Worm (Caenorhabditis elegans): ENCODE results near the gene twk-33.

twk-33 gene

ce11 chrV:17721709-17722108 is 7.5 kb upstream of the twk-33 start:
- no peak for TF ChIP-seq ceh-13 (GFP tag; optimal IDR thresholded peaks at IDR 0.05)
- no peak for TF ChIP-seq F13C5.2 (tag; optimal IDR thresholded peaks at IDR 0.05)
- TF ChIP-seq flt-1 (GFP tag; IDR thresholded peaks at IDR 0.05): no peak
- no peak for TF ChIP-seq ama-1 (optimal IDR thresholded peaks at IDR 0.05)

ce11 chrV:17718647-17719046 is 4.5 kb upstream of the twk-33 start, which contains the start of gene str-77:
TSS of gene str-77 (plus strand) at chrV:17718947.
- no peak for TF ChIP-seq aly-1 (tag; optimal IDR thresholded peaks at IDR 0.05)
- no peak for TF ChIP-seq hmbx-1 (tag; optimal IDR thresholded peaks at IDR 0.05)
- TF ChIP-seq sea-1 (GFP tag; conservative IDR thresholded peaks at IDR 0.05): no peak
- TF ChIP-seq ets-7 (tag; optimal IDR thresholded peaks at IDR 0.05): no peak
- TF ChIP-seq ceh-13 (GFP tag; optimal IDR thresholded peaks at IDR 0.05): no peak
- no peak for TF ChIP-seq F13C5.2 (tag; optimal IDR thresholded peaks at IDR 0.05)
- no peak for TF ChIP-seq tbx-37 (GFP tag; conservative IDR thresholded peaks at IDR 0.05)
- no peak for TF ChIP-seq B0310.2 (tag; optimal IDR thresholded peaks at IDR 0.05)
- no peak for TF ChIP-seq tra-4 (tag; optimal IDR thresholded peaks at IDR 0.05)
- no peak for TF ChIP-seq flt-1 (GFP tag; IDR thresholded peaks at IDR 0.05)
- TF ChIP-seq hnd-1 (tag; optimal IDR thresholded peaks at IDR 0.05): no peak

ce11 chrV:17712349-17712748 is 1.8 kb downstream of the twk-33 start:
- no peak for TF ChIP-seq aly-1 (tag; optimal IDR thresholded peaks at IDR 0.05)
- no peak for TF ChIP-seq tra-4 (tag; optimal IDR thresholded peaks at IDR 0.05)
- TF ChIP-seq pes-1 (GFP tag; IDR thresholded peaks at IDR 0.05): no peak
- no peak for TF ChIP-seq sea-1 (GFP tag; conservative IDR thresholded peaks at IDR 0.05)
- no peak for TF ChIP-seq hmg-4 (GFP tag; optimal IDR thresholded peaks at IDR 0.05)
- TF ChIP-seq B0310.2 (tag; optimal IDR thresholded peaks at IDR 0.05): no peak

ce11 chrV:17707022-17707421 is 7.2 kb downstream of the twk-33 start, which contains the start of gene srh-31:
TSS of gene srh-31 (plus strand) at chrV:17707322.
- TF ChIP-seq pes-1 (GFP tag; IDR thresholded peaks at IDR 0.05): no peak
- TF ChIP-seq sea-1 (GFP tag; conservative IDR thresholded peaks at IDR 0.05): no peak
- no peak for TF ChIP-seq hmbx-1 (tag; optimal IDR thresholded peaks at IDR 0.05)
- no peak for TF ChIP-seq tbx-11 (GFP tag; IDR thresholded peaks at IDR 0.05)
- no peak for TF ChIP-seq ama-1 (optimal IDR thresholded peaks at IDR 0.05)
- no peak for TF ChIP-seq scrt-1 (GFP tag; IDR thresholded peaks at IDR 0.05)
- TF ChIP-seq flt-1 (GFP tag; IDR thresholded peaks at IDR 0.05): no peak
- TF ChIP-seq tbx-37 (GFP tag; conservative IDR thresholded peaks at IDR 0.05): no peak
- no peak for TF ChIP-seq ceh-13 (GFP tag; optimal IDR thresholded peaks at IDR 0.05)
- no peak for TF ChIP-seq aly-1 (tag; optimal IDR thresholded peaks at IDR 0.05)
- TF ChIP-seq B0310.2 (tag; optimal IDR thresholded peaks at IDR 0.05): no peak
- no peak for TF ChIP-seq hmg-4 (GFP tag; optimal IDR thresholded peaks at IDR 0.05)
- no peak for TF ChIP-seq ets-7 (tag; optimal IDR thresholded peaks at IDR 0.05)
- no peak for TF ChIP-seq hnd-1 (tag; optimal IDR thresholded peaks at IDR 0.05)
- no peak for TF ChIP-seq F13C5.2 (tag; optimal IDR thresholded peaks at IDR 0.05)

ce11 chrV:17706217-17706806 is 7.9 kb downstream of the twk-33 start:
- TF ChIP-seq tbx-11 (GFP tag; IDR thresholded peaks at IDR 0.05): no peak
- no peak for TF ChIP-seq ama-1 (optimal IDR thresholded peaks at IDR 0.05)
- no peak for TF ChIP-seq tbx-37 (GFP tag; conservative IDR thresholded peaks at IDR 0.05)

ce11 chrV:17705814-17706213 is 8.4 kb downstream of the twk-33 start, which contains the start of gene W06D12.6:
TSS of gene W06D12.6 (plus strand) at chrV:17706114.
- no peak for TF ChIP-seq hnd-1 (tag; optimal IDR thresholded peaks at IDR 0.05)
- TF ChIP-seq tra-4 (tag; optimal IDR thresholded peaks at IDR 0.05): no peak
- TF ChIP-seq hmbx-1 (tag; optimal IDR thresholded peaks at IDR 0.05): no peak

ce11 chrV:17700728-17701262 is 13.4 kb downstream of the twk-33 start, which contains the start of the genes Y26G10.5 and srh-32:
TSS of gene Y26G10.5 (minus strand) at chrV:17700828.
TSS of gene srh-32 (plus strand) at chrV:17701212.
- TF ChIP-seq flt-1 (GFP tag; IDR thresholded peaks at IDR 0.05) (no peak), scrt-1 (GFP tag; IDR thresholded peaks at IDR 0.05) (no peak), hmg-4 (GFP tag; optimal IDR thresholded peaks at IDR 0.05) (no peak), ets-7 (tag; optimal IDR thresholded peaks at IDR 0.05) (no peak), B0310.2 (tag; optimal IDR thresholded peaks at IDR 0.05) (no peak)

ce11 chrV:17699659-17700058 is 14.5 kb downstream of the twk-33 start, which contains the start of gene Y26G10.6:
TSS of gene Y26G10.6 (plus strand) at chrV:17699959.
- TF ChIP-seq scrt-1 (GFP tag; IDR thresholded peaks at IDR 0.05): no peak
- no peak for TF ChIP-seq ets-7 (tag; optimal IDR thresholded peaks at IDR 0.05)
- no peak for TF ChIP-seq tbx-11 (GFP tag; IDR thresholded peaks at IDR 0.05)
- no peak for TF ChIP-seq tra-4 (tag; optimal IDR thresholded peaks at IDR 0.05)
- no peak for TF ChIP-seq aly-1 (tag; optimal IDR thresholded peaks at IDR 0.05)
- no peak for TF ChIP-seq sea-1 (GFP tag; conservative IDR thresholded peaks at IDR 0.05)
- TF ChIP-seq ceh-36 (tag; optimal IDR thresholded peaks at IDR 0.05): no peak
- no peak for TF ChIP-seq hmg-4 (GFP tag; optimal IDR thresholded peaks at IDR 0.05)
- no peak for TF ChIP-seq flt-1 (GFP tag; IDR thresholded peaks at IDR 0.05)
- TF ChIP-seq tbx-37 (GFP tag; conservative IDR thresholded peaks at IDR 0.05): no peak
- no peak for TF ChIP-seq pes-1 (GFP tag; IDR thresholded peaks at IDR 0.05)
- no peak for TF ChIP-seq ama-1 (optimal IDR thresholded peaks at IDR 0.05)
- no peak for TF ChIP-seq ceh-13 (GFP tag; optimal IDR thresholded peaks at IDR 0.05)
- TF ChIP-seq B0310.2 (tag; optimal IDR thresholded peaks at IDR 0.05): no peak
- TF ChIP-seq hnd-1 (tag; optimal IDR thresholded peaks at IDR 0.05): no peak
- no peak for TF ChIP-seq hmbx-1 (tag; optimal IDR thresholded peaks at IDR 0.05)
- no peak for TF ChIP-seq F13C5.2 (tag; optimal IDR thresholded peaks at IDR 0.05)

All from whole organism, early embryonic.